Worm (Caenorhabditis elegans): ENCODE results near the gene F54D10.9.

Gene F54D10.9

ce11 chrII:3832383-3832782 is at the start of gene F54D10.9:
Gene F54D10.9 (minus strand): TSS chrII:3832483.
- TF ChIP-seq aly-2 (tag; optimal IDR thresholded peaks at IDR 0.05): no peak
- no peak for TF ChIP-seq alr-1 (tag; optimal IDR thresholded peaks at IDR 0.05)
- TF ChIP-seq nhr-6 (tag; optimal IDR thresholded peaks at IDR 0.05): no peak
- TF ChIP-seq sma-9 (GFP tag; optimal IDR thresholded peaks at IDR 0.05): no peak
- no peak for TF ChIP-seq sma-9 (tag; optimal IDR thresholded peaks at IDR 0.05)
- TF ChIP-seq dmd-4 (tag; optimal IDR thresholded peaks at IDR 0.05): no peak
- TF ChIP-seq nhr-237 (tag; optimal IDR thresholded peaks at IDR 0.05): no peak
- no peak for TF ChIP-seq skn-1 (tag; optimal IDR thresholded peaks at IDR 0.05)
- TF ChIP-seq fos-1 (tag; optimal IDR thresholded peaks at IDR 0.05): no peak
- no peak for TF ChIP-seq unc-62 (GFP tag; optimal IDR thresholded peaks at IDR 0.05)
- TF ChIP-seq mdl-1 (tag; optimal IDR thresholded peaks at IDR 0.05): no peak
- no peak for TF ChIP-seq crh-2 (tag; optimal IDR thresholded peaks at IDR 0.05)
- TF ChIP-seq nhr-11 (tag; optimal IDR thresholded peaks at IDR 0.05): no peak
- TF ChIP-seq snpc-4 (tag; optimal IDR thresholded peaks at IDR 0.05): no peak

ce11 chrII:3879945-3880344 is 47.7 kb upstream of the F54D10.9 start, which contains the start of gene nhr-166:
Gene nhr-166 (plus strand): TSS chrII:3880245.
- no peak for TF ChIP-seq F13H6.1 (tag; optimal IDR thresholded peaks at IDR 0.05)
- TF ChIP-seq nhr-237 (tag; optimal IDR thresholded peaks at IDR 0.05): no peak
- TF ChIP-seq nhr-10 (tag; optimal IDR thresholded peaks at IDR 0.05): no peak
- no peak for TF ChIP-seq peb-1 (tag; optimal IDR thresholded peaks at IDR 0.05)
- TF ChIP-seq nhr-12 (tag; optimal IDR thresholded peaks at IDR 0.05): no peak
- no peak for TF ChIP-seq ceh-82 (tag; optimal IDR thresholded peaks at IDR 0.05)
- no peak for TF ChIP-seq ztf-4 (tag; optimal IDR thresholded peaks at IDR 0.05)
- TF ChIP-seq lsy-2 (tag; optimal IDR thresholded peaks at IDR 0.05): no peak
- no peak for TF ChIP-seq unc-62 (GFP tag; optimal IDR thresholded peaks at IDR 0.05)
- TF ChIP-seq crh-2 (tag; optimal IDR thresholded peaks at IDR 0.05): no peak
- TF ChIP-seq nhr-23 (tag; optimal IDR thresholded peaks at IDR 0.05): no peak
- TF ChIP-seq mdl-1 (tag; optimal IDR thresholded peaks at IDR 0.05): no peak
- no peak for TF ChIP-seq ZK546.5 (tag; optimal IDR thresholded peaks at IDR 0.05)
- no peak for TF ChIP-seq nhr-6 (tag; optimal IDR thresholded peaks at IDR 0.05)
- TF ChIP-seq unc-55 (GFP tag; optimal IDR thresholded peaks at IDR 0.05): no peak
- TF ChIP-seq sem-4 (tag; optimal IDR thresholded peaks at IDR 0.05): no peak
- no peak for TF ChIP-seq R02D3.7 (tag; optimal IDR thresholded peaks at IDR 0.05)
- no peak for TF ChIP-seq snpc-4 (tag; optimal IDR thresholded peaks at IDR 0.05)

ce11 chrII:3878330-3878729 is 46.0 kb upstream of the F54D10.9 start, which contains the start of gene srh-250:
Gene srh-250 (plus strand): TSS chrII:3878630.
- TF ChIP-seq sma-9 (GFP tag; optimal IDR thresholded peaks at IDR 0.05) (no peak), sma-9 (tag; optimal IDR thresholded peaks at IDR 0.05) (no peak), ztf-11 (tag; optimal IDR thresholded peaks at IDR 0.05) (no peak), sem-4 (tag; optimal IDR thresholded peaks at IDR 0.05) (no peak), ama-1 (optimal IDR thresholded peaks at IDR 0.05) (no peak), nhr-237 (tag; optimal IDR thresholded peaks at IDR 0.05) (no peak), gmeb-1 (tag; optimal IDR thresholded peaks at IDR 0.05) (no peak), zag-1 (tag; optimal IDR thresholded peaks at IDR 0.05) (no peak), ztf-4 (tag; optimal IDR thresholded peaks at IDR 0.05) (no peak), lin-39 (tag; optimal IDR thresholded peaks at IDR 0.05) (no peak), lin-11 (tag; optimal IDR thresholded peaks at IDR 0.05) (no peak), ztf-1 (GFP tag; conservative IDR thresholded peaks at IDR 0.05) (no peak), mbf-1 (tag; optimal IDR thresholded peaks at IDR 0.05) (no peak), egl-27 (tag; optimal IDR thresholded peaks at IDR 0.05) (no peak), fos-1 (tag; optimal IDR thresholded peaks at IDR 0.05) (no peak), nhr-10 (tag; optimal IDR thresholded peaks at IDR 0.05) (no peak), dmd-4 (tag; optimal IDR thresholded peaks at IDR 0.05) (no peak), ceh-16 (tag; optimal IDR thresholded peaks at IDR 0.05) (no peak), elt-3 (tag; optimal IDR thresholded peaks at IDR 0.05) (no peak), crh-2 (tag; optimal IDR thresholded peaks at IDR 0.05) (no peak)

DNA sequence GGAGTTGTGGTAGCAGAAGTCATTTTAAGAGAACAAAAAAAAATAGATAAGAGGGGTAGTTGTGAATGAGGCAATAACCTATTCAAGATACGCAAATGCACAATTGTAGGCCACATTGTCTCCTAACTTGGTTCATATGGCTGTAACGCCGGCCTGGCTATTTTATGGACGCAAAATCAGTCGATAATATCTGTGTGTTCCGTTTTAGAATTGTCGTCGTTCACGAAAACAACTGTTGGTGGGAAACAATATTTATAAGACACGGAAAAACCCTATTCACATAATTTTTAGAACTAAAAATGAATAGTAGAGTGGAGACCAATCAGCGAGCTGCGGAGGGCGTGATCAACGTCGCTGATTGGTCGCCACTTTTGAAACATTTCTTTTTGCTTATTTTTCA is 45.6 kb upstream of the F54D10.9 start, which contains the start of gene sdz-7:
sdz-7 (minus strand) TSS at position 101 of the 400 bp plus-strand sequence.
- no peak for TF ChIP-seq nhr-129 (tag; optimal IDR thresholded peaks at IDR 0.05)
- TF ChIP-seq sma-9 (GFP tag; optimal IDR thresholded peaks at IDR 0.05): no peak
- TF ChIP-seq sma-9 (tag; optimal IDR thresholded peaks at IDR 0.05): no peak

All from whole organism, L2 larva.